Fruit fly (Drosophila melanogaster): Measurements from ENCODE around the gene ko.

The ko gene

dm6 chr3L:21130839-21131410 lies at the start of gene ko:
Gene ko, minus strand, starts transcription at chr3L:21131159.
- TF ChIP-seq CG15011 (GFP tag; optimal IDR thresholded peaks at IDR 0.05) (peak; percentile 21), btn (GFP tag; optimal IDR thresholded peaks at IDR 0.05) (peak; percentile 63), CG32532 (GFP tag; IDR thresholded peaks at IDR 0.05) (no peak), kah (GFP tag; optimal IDR thresholded peaks at IDR 0.05) (peak; percentile 42), Ssrp (tag; optimal IDR thresholded peaks at IDR 0.05) (no peak), CG12071 (GFP tag; optimal IDR thresholded peaks at IDR 0.05) (peak; percentile 18), CG7556 (GFP tag; optimal IDR thresholded peaks at IDR 0.05) (peak; percentile 23), Nf-YA (GFP tag; IDR thresholded peaks at IDR 0.05) (no peak), NfI (GFP tag; optimal IDR thresholded peaks at IDR 0.05) (peak; percentile 5), CG33557 (GFP tag; optimal IDR thresholded peaks at IDR 0.05) (peak; percentile 75), CG14860 (GFP tag; IDR thresholded peaks at IDR 0.05; ENCODE audit: partially characterized antibody) (no peak), Dll (GFP tag; IDR thresholded peaks at IDR 0.05; ENCODE audit: partially characterized antibody) (0 out of 4 replicates have a peak, but pooled peaks have one; percentile 9), CG31224 (GFP tag; IDR thresholded peaks at IDR 0.05) (no peak), CG12299 (tag; optimal IDR thresholded peaks at IDR 0.05) (peak; percentile 20), hth (optimal IDR thresholded peaks at IDR 0.05) (no peak), Blimp-1 (GFP tag; optimal IDR thresholded peaks at IDR 0.05) (peak; percentile 65), twi (tag; optimal IDR thresholded peaks at IDR 0.05) (no peak), crp (GFP tag; optimal IDR thresholded peaks at IDR 0.05) (no peak), TFAM (GFP tag; optimal IDR thresholded peaks at IDR 0.05) (no peak), Ptx1 (GFP tag; IDR thresholded peaks at IDR 0.05) (no peak), fd102C (GFP tag; optimal IDR thresholded peaks at IDR 0.05) (no peak), cg (GFP tag; optimal IDR thresholded peaks at IDR 0.05) (peak; percentile 55), Mes4 (GFP tag; optimal IDR thresholded peaks at IDR 0.05) (no peak), HLH54F (GFP tag; optimal IDR thresholded peaks at IDR 0.05) (no peak), HLH3B (GFP tag; IDR thresholded peaks at IDR 0.05) (peak; percentile 24; the same call in 1 of the 2 replicates), exex (tag; optimal IDR thresholded peaks at IDR 0.05) (no peak), CG6175 (GFP tag; IDR thresholded peaks at IDR 0.05) (no peak), Jarid2 (GFP tag; optimal IDR thresholded peaks at IDR 0.05) (peak; percentile 66), CG1024 (GFP tag; IDR thresholded peaks at IDR 0.05) (0 out of 2 replicates have a peak, but pooled peaks have one; percentile 38), Aef1 (GFP tag; IDR thresholded peaks at IDR 0.05) (no peak), mirr (GFP tag; optimal IDR thresholded peaks at IDR 0.05) (no peak), CG3847 (GFP tag; IDR thresholded peaks at IDR 0.05) (no peak), CG8359 (GFP tag; optimal IDR thresholded peaks at IDR 0.05; ENCODE audit: borderline replicate concordance) (no peak), stc (GFP tag; IDR thresholded peaks at IDR 0.05) (peak; percentile 66; the same call in 1 of the 2 replicates), CG10462 (GFP tag; optimal IDR thresholded peaks at IDR 0.05) (no peak), Six4 (GFP tag; optimal IDR thresholded peaks at IDR 0.05) (peak; percentile 15), ewg (GFP tag; optimal IDR thresholded peaks at IDR 0.05) (peak; percentile 27), CG6683 (GFP tag; optimal IDR thresholded peaks at IDR 0.05) (peak; percentile 38), ara (GFP tag; IDR thresholded peaks at IDR 0.05) (peak; percentile 42; the same call in 1 of the 2 replicates), sima (GFP tag; optimal IDR thresholded peaks at IDR 0.05) (no peak), hbn (GFP tag; IDR thresholded peaks at IDR 0.05; ENCODE audit: partially characterized antibody) (no peak), CG6254 (GFP tag; optimal IDR thresholded peaks at IDR 0.05) (peak; percentile 59), sob (GFP tag; IDR thresholded peaks at IDR 0.05) (peak; percentile 29; the same call in 1 of the 2 replicates), CG10321 (GFP tag; IDR thresholded peaks at IDR 0.05) (no peak), HLHmδ (GFP tag; optimal IDR thresholded peaks at IDR 0.05) (peak; percentile 60), Sin3A (optimal IDR thresholded peaks at IDR 0.05) (no peak), CrebB (tag; optimal IDR thresholded peaks at IDR 0.05) (peak; percentile 36), Optix (GFP tag; IDR thresholded peaks at IDR 0.05) (no peak), gcm (GFP tag; optimal IDR thresholded peaks at IDR 0.05) (peak; percentile 51), CG10209 (GFP tag; optimal IDR thresholded peaks at IDR 0.05) (peak; percentile 42)
